Fruit fly (Drosophila melanogaster) whole organism, wandering third instar larva: ENCODE results near the gene Tlk.

Experiments used
- HLH106 ChIP-seq: fragments of 200-800 bp; optimal IDR thresholded peaks from 3 replicates; lab custom pipeline; 2019; ENCODE audit warnings: missing biosample characterization, mild to moderate bottlenecking, missing genetic modification characterization, moderate library complexity
- usp ChIP-seq: fragments of >200 bp; optimal IDR thresholded peaks from 2 replicates; lab custom pipeline; 2017; ENCODE audit warnings: missing biosample characterization, missing genetic modification characterization

DNA sequence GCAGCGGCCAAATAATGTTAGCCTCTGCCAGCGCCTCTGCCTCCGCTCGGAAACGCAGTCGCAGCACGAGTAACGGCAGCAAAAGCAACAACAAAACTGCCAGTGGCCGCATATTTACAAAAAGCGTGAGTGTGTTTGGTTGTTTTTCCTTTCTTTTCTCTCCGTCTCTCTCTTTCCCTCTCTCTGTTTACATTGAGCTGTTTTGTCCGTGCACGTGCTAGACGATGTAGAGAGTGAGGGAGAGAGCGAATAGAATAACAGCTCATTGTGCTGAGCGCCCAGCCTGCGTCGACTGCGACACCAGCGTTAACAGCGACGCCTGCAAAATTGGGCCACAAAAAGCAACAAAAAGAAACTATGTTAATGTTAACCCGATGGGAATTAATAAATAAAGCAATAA, 57.4 kb downstream of the Tlk start:
- no peak for TF ChIP-seq HLH106 (tag; lab: Kevin White, UChicago)
- TF ChIP-seq usp (GFP tag; lab: Kevin White, UChicago), result no peak
